Fruit fly (Drosophila melanogaster) whole organism, embryonic: ENCODE results near the gene Dic61B.
A peak's percentile ranks its signal among the peaks of the same experiment; 100 is the strongest.

Source experiments
- CG11093 ChIP-seq: fragments of 200-800 bp; sonication (Bioruptor generic); IDR thresholded peaks from 3 replicates; pipeline ENCODE4 v1.3.6; 2022; ENCODE audit warnings: missing biosample characterization, missing genetic modification characterization
- CG11247 ChIP-seq: fragments of 200-800 bp; sonication (Bioruptor generic); IDR thresholded peaks from 2 replicates; pipeline ENCODE4 v1.3.6; 2022; ENCODE audit warnings: missing biosample characterization, missing genetic modification characterization
- CG12104 ChIP-seq: fragments of 200-800 bp; sonication (Bioruptor generic); optimal IDR thresholded peaks from 3 replicates; lab custom pipeline; 2016; ENCODE audit warnings: missing biosample characterization, missing genetic modification characterization
- CG12219 ChIP-seq: fragments of 200-800 bp; sonication (Bioruptor generic); optimal IDR thresholded peaks from 3 replicates; lab custom pipeline; 2018; ENCODE audit warnings: missing biosample characterization, mild to moderate bottlenecking, missing genetic modification characterization
- CG12769 ChIP-seq: fragments of 200-800 bp; sonication (Bioruptor generic); optimal IDR thresholded peaks from 2 replicates; lab custom pipeline; 2019; ENCODE audit warnings: missing biosample characterization, mild to moderate bottlenecking, missing genetic modification characterization, moderate library complexity
- CG14014 ChIP-seq: fragments of 200-800 bp; sonication (Bioruptor generic); IDR thresholded peaks from 2 replicates; pipeline ENCODE4 v1.3.6; 2022; ENCODE audit warnings: missing biosample characterization, missing genetic modification characterization
- CG15011 ChIP-seq: fragments of 200-800 bp; sonication (Bioruptor generic); optimal IDR thresholded peaks from 3 replicates; lab custom pipeline; 2018; ENCODE audit warnings: missing biosample characterization, mild to moderate bottlenecking, missing genetic modification characterization
- CG1603 ChIP-seq: fragments of 200-800 bp; sonication (Bioruptor generic); optimal IDR thresholded peaks from 2 replicates; lab custom pipeline; 2019; ENCODE audit warnings: missing biosample characterization, mild to moderate bottlenecking, missing genetic modification characterization, moderate library complexity
- CG1647 ChIP-seq: fragments of 200-800 bp; sonication (Bioruptor generic); optimal IDR thresholded peaks from 3 replicates; lab custom pipeline; 2016; ENCODE audit warnings: missing biosample characterization, missing genetic modification characterization
- CG17802 ChIP-seq: fragments of 200-800 bp; sonication (Bioruptor generic); optimal IDR thresholded peaks from 2 replicates; lab custom pipeline; 2018; ENCODE audit warnings: missing biosample characterization, mild to moderate bottlenecking, missing genetic modification characterization, moderate library complexity
- CG30403 ChIP-seq: fragments of 200-800 bp; sonication (Bioruptor generic); optimal IDR thresholded peaks from 3 replicates; lab custom pipeline; 2016; ENCODE audit warnings: missing biosample characterization, missing genetic modification characterization
- CG3163 ChIP-seq: fragments of 200-800 bp; sonication (Bioruptor generic); optimal IDR thresholded peaks from 3 replicates; lab custom pipeline; 2016; ENCODE audit warnings: missing biosample characterization, missing genetic modification characterization
- CG33557 ChIP-seq: fragments of 200-800 bp; sonication (Bioruptor generic); optimal IDR thresholded peaks from 2 replicates; lab custom pipeline; 2019; ENCODE audit warnings: missing biosample characterization, mild to moderate bottlenecking, missing genetic modification characterization, moderate library complexity
- CG34376 ChIP-seq: fragments of 200-800 bp; sonication (Bioruptor generic); optimal IDR thresholded peaks from 2 replicates; lab custom pipeline; 2018; ENCODE audit warnings: missing biosample characterization, mild to moderate bottlenecking, missing genetic modification characterization
- CG3847 ChIP-seq: fragments of 200-800 bp; sonication (Bioruptor generic); IDR thresholded peaks from 2 replicates; pipeline ENCODE4 v1.3.6; 2022; ENCODE audit warnings: missing biosample characterization, missing genetic modification characterization
- CG3995 ChIP-seq: fragments of 200-800 bp; sonication (Bioruptor generic); optimal IDR thresholded peaks from 3 replicates; lab custom pipeline; 2016; ENCODE audit warnings: missing biosample characterization, missing genetic modification characterization
- CG4730 ChIP-seq: fragments of 200-800 bp; sonication (Bioruptor generic); IDR thresholded peaks from 2 replicates; pipeline ENCODE4 v1.3.6; 2022; ENCODE audit warnings: missing biosample characterization, missing genetic modification characterization
- CG8388 ChIP-seq: fragments of 200-800 bp; sonication (Bioruptor generic); optimal IDR thresholded peaks from 2 replicates; lab custom pipeline; 2019; ENCODE audit warnings: missing biosample characterization, mild to moderate bottlenecking, missing genetic modification characterization, moderate library complexity
- CG8478 ChIP-seq: fragments of >200 bp; optimal IDR thresholded peaks from 2 replicates; lab custom pipeline; 2018
- Dip2 ChIP-seq: fragments of 200-800 bp; sonication (Bioruptor generic); IDR thresholded peaks from 2 replicates; pipeline ENCODE4 v1.3.6; 2022; ENCODE audit warnings: missing biosample characterization, missing genetic modification characterization
- Dip3 ChIP-seq: fragments of 200-800 bp; sonication (Bioruptor generic); optimal IDR thresholded peaks from 3 replicates; lab custom pipeline; 2016; ENCODE audit warnings: missing biosample characterization, missing genetic modification characterization
- Doc3 ChIP-seq: fragments of 200-800 bp; sonication (Bioruptor generic); IDR thresholded peaks from 3 replicates; pipeline ENCODE4 v1.3.6; 2022; ENCODE audit warnings: missing biosample characterization, missing genetic modification characterization; ENCODE audit not compliant: partially characterized antibody
- Fer2 ChIP-seq: fragments of 200-800 bp; sonication (Bioruptor generic); optimal IDR thresholded peaks from 2 replicates; lab custom pipeline; 2018; ENCODE audit warnings: missing biosample characterization, mild to moderate bottlenecking, missing genetic modification characterization, moderate library complexity
- HLHmδ ChIP-seq: fragments of 200-800 bp; sonication (Bioruptor generic); optimal IDR thresholded peaks from 2 replicates; lab custom pipeline; 2018; ENCODE audit warnings: missing biosample characterization, mild to moderate bottlenecking, missing genetic modification characterization, moderate library complexity
- HmgD ChIP-seq: fragments of 200-800 bp; sonication (Bioruptor generic); optimal IDR thresholded peaks from 3 replicates; lab custom pipeline; 2016; ENCODE audit warnings: missing biosample characterization, missing genetic modification characterization
- Hmr ChIP-seq: fragments of 200-800 bp; sonication (Bioruptor generic); optimal IDR thresholded peaks from 3 replicates; lab custom pipeline; 2017; ENCODE audit warnings: mild to moderate bottlenecking, missing biosample characterization, missing genetic modification reagents, missing genetic modification characterization
- Hr78 ChIP-seq, 2 experiments: fragments of 200-800 bp in 1 of 2; fragments of >200 bp in 1 of 2; sonication (Bioruptor generic) in 1 of 2; optimal IDR thresholded peaks; 2 replicates each; lab custom pipeline; 2017 to 2019; ENCODE audit warnings: missing biosample characterization in 2 of 2, missing genetic modification characterization in 2 of 2, mild to moderate bottlenecking in 1 of 2, moderate library complexity in 1 of 2
- Med ChIP-seq: fragments of 200-800 bp; sonication (Bioruptor generic); peaks from one replicate; lab custom pipeline; 2016; ENCODE audit warnings: missing biosample characterization, missing genetic modification characterization, mild to moderate bottlenecking, inconsistent platforms, moderate library complexity
- Nf-YA ChIP-seq: fragments of 200-800 bp; sonication (Bioruptor generic); IDR thresholded peaks from 2 replicates; pipeline ENCODE4 v1.3.6; 2022; ENCODE audit warnings: missing biosample characterization, missing genetic modification characterization
- Optix ChIP-seq: fragments of 200-800 bp; sonication (Bioruptor generic); IDR thresholded peaks from 3 replicates; pipeline ENCODE4 v1.3.6; 2022; ENCODE audit warnings: missing biosample characterization, missing genetic modification characterization
- Side ChIP-seq: fragments of 200-800 bp; sonication (Bioruptor generic); optimal IDR thresholded peaks from 2 replicates; lab custom pipeline; 2016; ENCODE audit warnings: missing biosample characterization, missing genetic modification characterization
- Ssrp ChIP-seq: fragments of 200-800 bp; sonication (Bioruptor generic); optimal IDR thresholded peaks from 2 replicates; lab custom pipeline; 2018; ENCODE audit warnings: missing biosample characterization, mild to moderate bottlenecking, missing genetic modification characterization, moderate library complexity
- TFAM ChIP-seq: fragments of 200-800 bp; sonication (Bioruptor generic); optimal IDR thresholded peaks from 2 replicates; lab custom pipeline; 2017; ENCODE audit warnings: missing biosample characterization, missing genetic modification characterization, inconsistent platforms
- cg ChIP-seq: fragments of 200-800 bp; sonication (Bioruptor generic); optimal IDR thresholded peaks from 3 replicates; lab custom pipeline; 2019; ENCODE audit warnings: missing biosample characterization, mild to moderate bottlenecking, missing genetic modification characterization, moderate library complexity
- danr ChIP-seq: fragments of 200-800 bp; sonication (Bioruptor generic); IDR thresholded peaks from 2 replicates; pipeline ENCODE4 v1.3.6; 2022; ENCODE audit warnings: missing biosample characterization, missing genetic modification characterization
- esg ChIP-seq: fragments of 200-800 bp; sonication (Bioruptor generic); conservative IDR thresholded peaks from 2 replicates; pipeline ENCODE4 v1.3.6; 2022; ENCODE audit warnings: missing biosample characterization, missing genetic modification characterization
- fd96Cb ChIP-seq: fragments of 200-800 bp; sonication (Bioruptor generic); optimal IDR thresholded peaks from 2 replicates; lab custom pipeline; 2018; ENCODE audit warnings: missing biosample characterization, mild to moderate bottlenecking, missing genetic modification characterization, moderate library complexity
- fru ChIP-seq: fragments of >200 bp; optimal IDR thresholded peaks from 2 replicates; lab custom pipeline; 2017
- ham ChIP-seq: fragments of 200-800 bp; sonication (Bioruptor generic); IDR thresholded peaks from 2 replicates; pipeline ENCODE4 v1.3.6; 2022; ENCODE audit warnings: missing biosample characterization, missing genetic modification characterization
- hkb ChIP-seq, 2 experiments: fragments of 200-800 bp in 1 of 2; fragments of >200 bp in 1 of 2; sonication (Bioruptor generic) in 1 of 2; IDR thresholded peaks in 1 of 2; optimal IDR thresholded peaks in 1 of 2; 2 replicates each; pipeline versions ENCODE4 v1.3.6 to Lab custom; 2017 to 2022; ENCODE audit warnings: missing biosample characterization in 1 of 2, missing genetic modification characterization in 1 of 2
- jing ChIP-seq: fragments of 200-800 bp; sonication (Bioruptor generic); optimal IDR thresholded peaks from 2 replicates; lab custom pipeline; 2018; ENCODE audit warnings: missing biosample characterization, mild to moderate bottlenecking, missing genetic modification characterization
- luna ChIP-seq: fragments of 200-800 bp; sonication (Bioruptor generic); optimal IDR thresholded peaks from 2 replicates; lab custom pipeline; 2016; ENCODE audit warnings: missing biosample characterization, missing genetic modification characterization
- oc ChIP-seq: fragments of 200-800 bp; sonication (Bioruptor generic); optimal IDR thresholded peaks from 2 replicates; lab custom pipeline; 2018; ENCODE audit warnings: missing biosample characterization, mild to moderate bottlenecking, missing genetic modification characterization, moderate library complexity
- pfk ChIP-seq: fragments of 200-800 bp; sonication (Bioruptor generic); optimal IDR thresholded peaks from 2 replicates; lab custom pipeline; 2018; ENCODE audit warnings: missing biosample characterization, mild to moderate bottlenecking, missing genetic modification characterization, moderate library complexity
- run ChIP-seq: fragments of 200-800 bp; sonication (Bioruptor generic); optimal IDR thresholded peaks from 3 replicates; lab custom pipeline; 2018; ENCODE audit warnings: missing biosample characterization, mild to moderate bottlenecking, missing genetic modification characterization
- salm ChIP-seq: fragments of 200-800 bp; sonication (Bioruptor generic); optimal IDR thresholded peaks from 2 replicates; lab custom pipeline; 2018; ENCODE audit warnings: missing biosample characterization, mild to moderate bottlenecking, missing genetic modification characterization
- so ChIP-seq: fragments of 200-800 bp; sonication (Bioruptor generic); IDR thresholded peaks from 3 replicates; pipeline ENCODE4 v1.3.6; 2022; ENCODE audit warnings: missing biosample characterization, missing genetic modification characterization
- sr ChIP-seq: fragments of 200-800 bp; sonication (Bioruptor generic); IDR thresholded peaks from 3 replicates; pipeline ENCODE4 v1.3.6; 2022; ENCODE audit warnings: missing biosample characterization, missing genetic modification characterization
- vnd ChIP-seq: fragments of 200-800 bp; sonication (Bioruptor generic); IDR thresholded peaks from 3 replicates; pipeline ENCODE4 v1.3.6; 2022; ENCODE audit warnings: missing biosample characterization, missing genetic modification characterization; ENCODE audit not compliant: partially characterized antibody
- wdn ChIP-seq: fragments of 200-800 bp; sonication (Bioruptor generic); IDR thresholded peaks from 2 replicates; pipeline ENCODE4 v1.3.6; 2022; ENCODE audit warnings: missing biosample characterization, missing genetic modification characterization
- yki ChIP-seq: fragments of >200 bp; optimal IDR thresholded peaks from 3 replicates; lab custom pipeline; 2018

Dic61B gene

DNA sequence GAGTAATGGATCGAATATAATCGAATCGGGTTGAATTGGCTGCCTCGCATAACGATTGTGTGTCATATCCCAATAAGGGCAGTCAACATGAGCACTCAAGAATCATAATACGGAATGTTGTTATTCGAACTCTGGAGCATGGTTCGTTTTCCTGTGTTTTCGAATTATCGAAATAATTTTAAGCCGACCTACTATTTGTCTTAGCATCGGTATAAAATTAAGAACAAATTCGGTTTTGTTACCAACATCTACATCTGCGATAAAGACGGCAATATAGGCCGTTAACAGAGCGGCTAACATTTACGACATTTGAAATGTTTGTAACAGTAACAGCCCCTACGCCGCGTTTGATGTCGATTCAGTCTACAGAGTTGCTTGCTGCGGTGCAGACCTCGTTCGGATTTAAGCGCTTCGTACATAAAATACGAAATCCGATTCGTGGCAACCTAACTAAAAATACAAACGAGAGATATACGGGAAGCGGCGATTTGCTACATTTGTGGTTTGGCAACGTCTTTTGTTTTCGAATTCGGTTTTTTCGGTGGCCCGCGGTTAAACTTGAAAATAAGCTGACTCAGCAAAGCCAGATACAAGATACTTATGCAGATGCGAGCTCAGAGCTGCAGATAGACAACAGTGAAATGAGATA, 8.2 kb upstream of the Dic61B start (continued):
- TF ChIP-seq CG11247 (GFP tag; lab: Robert Waterston, UW), result no peak
- TF ChIP-seq hkb (optimal IDR thresholded peaks at IDR 0.05; lab: Kevin White, UChicago), result no peak
- peak; percentile 40; the same call in 1 of the 2 replicates for TF ChIP-seq hkb (GFP tag; IDR thresholded peaks at IDR 0.05; lab: Robert Waterston, UW)
- no peak for TF ChIP-seq yki (lab: Kevin White, UChicago)
- no peak for TF ChIP-seq Dip2
- no peak for TF ChIP-seq Nf-YA (GFP tag; lab: Robert Waterston, UW)
- no peak for TF ChIP-seq CG3995
- no peak for TF ChIP-seq Optix (GFP tag; lab: Robert Waterston, UW)
- TF ChIP-seq CG12769 (tag; lab: Kevin White, UChicago), result peak; percentile 79
- TF ChIP-seq Med (GFP tag; lab: Kevin White, UChicago), result peak; percentile 91
- peak; percentile 14; the same call in 1 of the 3 replicates for TF ChIP-seq sr
- peak; percentile 17 for TF ChIP-seq pfk (GFP tag; lab: Kevin White, UChicago)
- peak; percentile 78 for TF ChIP-seq CG34376
- TF ChIP-seq CG8388 (GFP tag; lab: Kevin White, UChicago), result no peak
- TF ChIP-seq oc (tag; lab: Kevin White, UChicago), result peak; percentile 65
- peak in 1 of 2 experiments; percentile 16 for TF ChIP-seq Hr78 (GFP tag; optimal IDR thresholded peaks at IDR 0.05; lab: Kevin White, UChicago)
- TF ChIP-seq fru (lab: Kevin White, UChicago), result no peak
- TF ChIP-seq salm (tag; lab: Kevin White, UChicago), result no peak
- TF ChIP-seq cg (GFP tag; lab: Kevin White, UChicago), result no peak
- TF ChIP-seq CG8478, result no peak
- TF ChIP-seq luna (GFP tag; lab: Kevin White, UChicago), result no peak
- no peak for TF ChIP-seq CG4730 (GFP tag; lab: Robert Waterston, UW)
- no peak for TF ChIP-seq Side
- no peak for TF ChIP-seq vnd (GFP tag; lab: Robert Waterston, UW)
- no peak for TF ChIP-seq CG30403 (GFP tag; lab: Kevin White, UChicago)
- no peak for TF ChIP-seq Doc3 (GFP tag; lab: Robert Waterston, UW)
- TF ChIP-seq HmgD (GFP tag; lab: Kevin White, UChicago), result no peak
- no peak for TF ChIP-seq CG3847 (GFP tag; lab: Robert Waterston, UW)
- TF ChIP-seq fd96Cb, result no peak
- TF ChIP-seq so (GFP tag; lab: Robert Waterston, UW), result peak; percentile 54; the same call in 2 of the 3 replicates
- TF ChIP-seq ham (GFP tag; lab: Robert Waterston, UW), result no peak
- no peak for TF ChIP-seq CG1647
- no peak for TF ChIP-seq Fer2 (tag; lab: Kevin White, UChicago)
- peak; percentile 7 for TF ChIP-seq CG1603 (tag; lab: Kevin White, UChicago)
- peak; percentile 21 for TF ChIP-seq Hmr
- TF ChIP-seq HLHmδ (GFP tag; lab: Kevin White, UChicago), result peak; percentile 64
- TF ChIP-seq esg (GFP tag; lab: Robert Waterston, UW), result no peak
- TF ChIP-seq CG12104 (GFP tag; lab: Kevin White, UChicago), result no peak
- TF ChIP-seq CG12219 (GFP tag; lab: Kevin White, UChicago), result no peak
- TF ChIP-seq CG3163 (GFP tag; lab: Kevin White, UChicago), result no peak
- no peak for TF ChIP-seq Dip3 (GFP tag; lab: Kevin White, UChicago)
- no peak for TF ChIP-seq jing (GFP tag; lab: Kevin White, UChicago)
- no peak for TF ChIP-seq Ssrp (tag; lab: Kevin White, UChicago)
- TF ChIP-seq wdn (GFP tag; lab: Robert Waterston, UW), result no peak
- no peak; the same call in 1 of the 2 replicates for TF ChIP-seq CG14014
- peak; percentile 19 for TF ChIP-seq CG33557
- TF ChIP-seq CG15011, result no peak
- TF ChIP-seq run (tag; lab: Kevin White, UChicago), result peak; percentile 72
- TF ChIP-seq CG17802 (tag; lab: Kevin White, UChicago), result no peak
- no peak for TF ChIP-seq danr
- no peak for TF ChIP-seq TFAM
- no peak for TF ChIP-seq CG11093
